Worm (Caenorhabditis elegans) whole organism, L1 larva: ENCODE results near the gene sra-6.

Experiments
- C04F5.9 ChIP-seq: sonication (generic microtip); optimal IDR thresholded peaks from 2 replicates; lab custom pipeline; 2016; ENCODE audit warnings: missing genetic modification characterization, missing compliant biosample characterization
- C16A3.4 ChIP-seq: fragments of 150-350 bp; optimal IDR thresholded peaks from 2 replicates; lab custom pipeline; 2014; ENCODE audit warnings: missing biosample characterization, missing genetic modification characterization
- Y116A8C.19 ChIP-seq: sonication (generic microtip); optimal IDR thresholded peaks from 2 replicates; lab custom pipeline; 2016; ENCODE audit warnings: missing compliant biosample characterization, missing genetic modification characterization, borderline replicate concordance
- aha-1 ChIP-seq: fragments of 150-350 bp; optimal IDR thresholded peaks from 2 replicates; lab custom pipeline; 2014; ENCODE audit warnings: missing biosample characterization, missing genetic modification characterization
- alr-1 ChIP-seq: fragments of 200-800 bp; sonication (Bioruptor generic); optimal IDR thresholded peaks from 2 replicates; lab custom pipeline; 2018; ENCODE audit warnings: borderline replicate concordance, mild to moderate bottlenecking, missing genetic modification characterization, missing compliant biosample characterization
- aly-2 ChIP-seq: fragments of 150-350 bp; optimal IDR thresholded peaks from 2 replicates; lab custom pipeline; 2014; ENCODE audit warnings: missing biosample characterization, missing genetic modification characterization
- ama-1 ChIP-seq: fragments of 150-350 bp; optimal IDR thresholded peaks from 2 replicates; lab custom pipeline; 2014
- ceh-82 ChIP-seq, 3 experiments: fragments of 150-350 bp in 1 of 3; sonication (generic microtip) in 2 of 3; optimal IDR thresholded peaks; 2 replicates each; lab custom pipeline; 2014 to 2017; ENCODE audit warnings: missing biosample characterization in 3 of 3, missing genetic modification characterization in 3 of 3
- dpl-1 ChIP-seq, 3 experiments: fragments of 150-350 bp in 2 of 3; sonication (generic microtip) in 1 of 3; optimal IDR thresholded peaks; 2 replicates each; lab custom pipeline; 2014 to 2017; ENCODE audit warnings: missing biosample characterization in 3 of 3, missing genetic modification characterization in 3 of 3, missing genetic modification reagents in 3 of 3
- efl-3 ChIP-seq: fragments of 200-800 bp; sonication (Bioruptor generic); optimal IDR thresholded peaks from 2 replicates; lab custom pipeline; 2018; ENCODE audit warnings: mild to moderate bottlenecking, missing genetic modification characterization, missing compliant biosample characterization
- elt-2 ChIP-seq: sonication (generic microtip); optimal IDR thresholded peaks from 2 replicates; lab custom pipeline; 2016; ENCODE audit warnings: missing genetic modification characterization, mild to moderate bottlenecking, inconsistent platforms, missing compliant biosample characterization, missing genetic modification reagents
- elt-3 ChIP-seq, 6 experiments: fragments of 150-350 bp in 1 of 6; sonication (generic microtip); optimal IDR thresholded peaks; 2 replicates each; lab custom pipeline; 2017 to 2018; ENCODE audit warnings: missing biosample characterization in 6 of 6, missing genetic modification characterization in 6 of 6, inconsistent platforms in 1 of 6
- ets-5 ChIP-seq: fragments of 200-800 bp; sonication (Bioruptor generic); IDR thresholded peaks from 2 replicates; pipeline ENCODE4 v1.3.6; 2022; ENCODE audit warnings: missing genetic modification characterization, missing compliant biosample characterization
- fkh-10 ChIP-seq: sonication (generic microtip); optimal IDR thresholded peaks from 2 replicates; lab custom pipeline; 2017; ENCODE audit warnings: missing biosample characterization, missing genetic modification reagents, missing genetic modification characterization
- fkh-4 ChIP-seq: sonication (generic microtip); optimal IDR thresholded peaks from 2 replicates; lab custom pipeline; 2016; ENCODE audit warnings: missing compliant biosample characterization, missing genetic modification characterization, borderline replicate concordance
- fkh-8 ChIP-seq: sonication (generic microtip); optimal IDR thresholded peaks from 2 replicates; lab custom pipeline; 2016; ENCODE audit warnings: mild to moderate bottlenecking, missing genetic modification characterization, missing compliant biosample characterization
- fos-1 ChIP-seq: fragments of 150-350 bp; optimal IDR thresholded peaks from 2 replicates; lab custom pipeline; 2014; ENCODE audit warnings: missing biosample characterization, missing genetic modification characterization
- hlh-4 ChIP-seq: sonication (generic microtip); optimal IDR thresholded peaks from 2 replicates; lab custom pipeline; 2016; ENCODE audit warnings: mild to moderate bottlenecking, missing genetic modification characterization, missing compliant biosample characterization
- isw-1 ChIP-seq: fragments of 200-800 bp; sonication (Bioruptor generic); IDR thresholded peaks from 2 replicates; pipeline ENCODE4 v1.3.6; 2022; ENCODE audit warnings: missing genetic modification characterization, missing compliant biosample characterization
- jun-1 ChIP-seq: fragments of 150-350 bp; optimal IDR thresholded peaks from 2 replicates; lab custom pipeline; 2014; ENCODE audit warnings: missing biosample characterization, missing genetic modification reagents, missing genetic modification characterization
- lin-13 ChIP-seq: fragments of 150-350 bp; optimal IDR thresholded peaks from 2 replicates; lab custom pipeline; 2014; ENCODE audit warnings: missing biosample characterization, missing genetic modification reagents, missing genetic modification characterization
- lir-3 ChIP-seq: sonication (generic microtip); optimal IDR thresholded peaks from 2 replicates; lab custom pipeline; 2016; ENCODE audit warnings: mild to moderate bottlenecking, missing genetic modification characterization, moderate library complexity, missing compliant biosample characterization; ENCODE audit not compliant: poor library complexity
- mdl-1 ChIP-seq, 2 experiments: fragments of 150-350 bp; optimal IDR thresholded peaks; 2 replicates each; lab custom pipeline; 2014 to 2017; ENCODE audit warnings: missing biosample characterization in 2 of 2, missing genetic modification characterization in 2 of 2, inconsistent platforms in 1 of 2
- mef-2 ChIP-seq: fragments of 150-350 bp; optimal IDR thresholded peaks from 2 replicates; lab custom pipeline; 2014; ENCODE audit warnings: missing biosample characterization, missing genetic modification characterization
- nhr-11 ChIP-seq: fragments of 150-350 bp; optimal IDR thresholded peaks from 2 replicates; lab custom pipeline; 2014; ENCODE audit warnings: missing biosample characterization, missing genetic modification characterization
- nhr-12 ChIP-seq: sonication (generic microtip); optimal IDR thresholded peaks from 2 replicates; lab custom pipeline; 2017; ENCODE audit warnings: missing biosample characterization, missing genetic modification characterization
- nhr-20 ChIP-seq: sonication (generic microtip); optimal IDR thresholded peaks from 2 replicates; lab custom pipeline; 2016; ENCODE audit warnings: mild to moderate bottlenecking, missing genetic modification characterization, missing compliant biosample characterization
- nhr-237 ChIP-seq: fragments of 150-350 bp; optimal IDR thresholded peaks from 2 replicates; lab custom pipeline; 2014; ENCODE audit warnings: missing biosample characterization, missing genetic modification characterization
- nhr-47 ChIP-seq: sonication (generic microtip); optimal IDR thresholded peaks from 2 replicates; lab custom pipeline; 2016; ENCODE audit warnings: mild to moderate bottlenecking, missing genetic modification characterization, moderate library complexity, missing compliant biosample characterization
- nhr-76 ChIP-seq: sonication (generic microtip); optimal IDR thresholded peaks from 2 replicates; lab custom pipeline; 2017; ENCODE audit warnings: missing biosample characterization, missing genetic modification characterization
- nhr-84 ChIP-seq: sonication (generic microtip); optimal IDR thresholded peaks from 2 replicates; lab custom pipeline; 2017; ENCODE audit warnings: missing biosample characterization, missing genetic modification characterization
- pag-3 ChIP-seq: sonication (generic microtip); optimal IDR thresholded peaks from 2 replicates; lab custom pipeline; 2017; ENCODE audit warnings: missing genetic modification characterization, mild to moderate bottlenecking, missing compliant biosample characterization, antibody characterized with exemption, borderline replicate concordance; ENCODE audit not compliant: insufficient read depth
- skn-1 ChIP-seq: fragments of 150-350 bp; optimal IDR thresholded peaks from 2 replicates; lab custom pipeline; 2014; ENCODE audit warnings: missing biosample characterization, missing genetic modification characterization
- snu-23 ChIP-seq: sonication (generic microtip); optimal IDR thresholded peaks from 2 replicates; lab custom pipeline; 2016; ENCODE audit warnings: missing genetic modification characterization, missing compliant biosample characterization
- sptf-1 ChIP-seq: fragments of 150-350 bp; optimal IDR thresholded peaks from 2 replicates; lab custom pipeline; 2014; ENCODE audit warnings: missing biosample characterization, missing genetic modification characterization
- tbx-2 ChIP-seq: sonication (generic microtip); optimal IDR thresholded peaks from 2 replicates; lab custom pipeline; 2016; ENCODE audit warnings: missing genetic modification characterization, missing compliant biosample characterization
- unc-30 ChIP-seq: sonication (generic microtip); optimal IDR thresholded peaks from 2 replicates; lab custom pipeline; 2017; ENCODE audit warnings: missing biosample characterization, missing genetic modification characterization
- vab-15 ChIP-seq: sonication (generic microtip); optimal IDR thresholded peaks from 2 replicates; lab custom pipeline; 2017; ENCODE audit warnings: missing genotype, mild to moderate bottlenecking, missing genetic modification characterization, missing compliant biosample characterization
- xbp-1 ChIP-seq: sonication (generic microtip); optimal IDR thresholded peaks from 2 replicates; lab custom pipeline; 2016; ENCODE audit warnings: missing genetic modification characterization, missing compliant biosample characterization
- ztf-4 ChIP-seq: fragments of 150-350 bp; optimal IDR thresholded peaks from 2 replicates; lab custom pipeline; 2014; ENCODE audit warnings: missing biosample characterization, missing genetic modification characterization

sra-6 gene

DNA sequence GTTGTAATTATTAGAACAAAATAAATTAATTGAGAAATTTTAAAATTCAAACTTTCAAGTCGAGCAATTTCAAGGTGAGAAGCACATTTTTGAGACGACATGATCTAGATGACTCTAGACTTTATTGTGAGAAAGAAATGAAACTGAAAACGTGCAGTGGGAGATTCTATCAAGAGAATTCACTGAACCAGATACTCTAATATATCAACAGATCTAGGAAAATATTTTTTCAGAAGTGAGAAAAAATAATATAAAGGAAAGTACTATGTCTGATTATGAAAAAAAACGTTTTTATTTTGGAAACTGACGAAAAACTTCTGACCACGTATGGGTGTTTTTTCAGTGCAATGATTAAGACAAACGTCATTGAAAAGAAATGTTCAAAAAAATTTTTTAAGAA is 9.9 kb downstream of the sra-6 start, which contains the start of gene sra-3:
Gene sra-3 (minus strand): TSS at position 101 of the 400 bp plus-strand sequence.
- TF ChIP-seq mef-2 (tag; lab: Kevin White, UChicago) = no peak
- no peak for TF ChIP-seq fkh-8 (tag; lab: Kevin White, UChicago)

ce11 chrII:9537429-9537828 is 13.2 kb downstream of the sra-6 start, which contains the start of gene sra-8:
TSS of gene sra-8 (plus strand) at chrII:9537729.
- no peak for TF ChIP-seq alr-1 (tag; lab: Kevin White, UChicago)
- no peak for TF ChIP-seq fkh-4 (tag; lab: Kevin White, UChicago)
- TF ChIP-seq unc-30 (tag; lab: Kevin White, UChicago) = no peak
- no peak for TF ChIP-seq nhr-11 (tag; lab: Kevin White, UChicago)
- TF ChIP-seq snu-23 (GFP tag; lab: Kevin White, UChicago) = no peak
- no peak for TF ChIP-seq lin-13
- TF ChIP-seq tbx-2 (tag; lab: Kevin White, UChicago) = no peak
- TF ChIP-seq nhr-76 (tag; lab: Kevin White, UChicago) = no peak
- TF ChIP-seq ztf-4 (tag; lab: Kevin White, UChicago) = no peak
- TF ChIP-seq Y116A8C.19 (tag; lab: Kevin White, UChicago) = no peak
- TF ChIP-seq C16A3.4 = no peak
- no peak for TF ChIP-seq ets-5 (GFP tag; lab: Robert Waterston, UW)
- TF ChIP-seq pag-3 (tag; lab: Kevin White, UChicago) = no peak
- TF ChIP-seq, all 84 proteins: peak for 0

DNA sequence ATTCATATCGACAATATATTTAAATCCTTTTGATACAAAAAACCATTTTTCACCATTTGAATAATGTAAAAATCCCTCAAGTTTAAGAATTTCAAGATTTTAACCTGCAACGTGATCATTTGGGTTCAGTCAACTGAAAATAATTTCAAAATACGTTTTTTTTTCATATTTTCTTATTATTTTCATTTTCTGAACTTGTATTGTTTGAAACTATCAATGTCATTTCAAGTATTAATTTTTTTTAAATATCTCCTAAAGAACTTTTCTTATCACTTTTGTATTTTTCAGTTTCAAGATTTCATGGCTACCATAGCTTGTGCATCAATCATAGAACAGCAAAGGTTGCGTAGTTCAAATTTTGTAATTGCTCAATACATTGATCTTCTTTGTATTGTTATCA is 18.6 kb downstream of the sra-6 start, which contains the start of gene sra-9:
Gene sra-9 (plus strand): TSS at position 301 of the 400 bp plus-strand sequence.
- TF ChIP-seq sptf-1 (tag; lab: Kevin White, UChicago) (no peak), hlh-4 (tag; lab: Kevin White, UChicago) (no peak), tbx-2 (tag; lab: Kevin White, UChicago) (no peak), nhr-20 (tag; lab: Kevin White, UChicago) (no peak), lin-13 (no peak), efl-3 (GFP tag; lab: Kevin White, UChicago) (no peak), dpl-1 (GFP tag; optimal IDR thresholded peaks at IDR 0.05; lab: Kevin White, UChicago) (no peak), ceh-82 (tag; optimal IDR thresholded peaks at IDR 0.05; lab: Kevin White, UChicago) (no peak), jun-1 (tag; lab: Kevin White, UChicago) (no peak), nhr-47 (no peak), fos-1 (tag; lab: Kevin White, UChicago) (no peak), isw-1 (GFP tag; lab: Robert Waterston, UW) (no peak), snu-23 (GFP tag; lab: Kevin White, UChicago) (no peak), ztf-4 (tag; lab: Kevin White, UChicago) (no peak), xbp-1 (tag; lab: Kevin White, UChicago) (no peak), mdl-1 (tag; optimal IDR thresholded peaks at IDR 0.05; lab: Kevin White, UChicago) (no peak), elt-3 (tag; optimal IDR thresholded peaks at IDR 0.05; lab: Kevin White, UChicago) (no peak), nhr-84 (tag; lab: Kevin White, UChicago) (no peak)
- TF ChIP-seq, all 84 proteins: peak for 0

- no peak for TF ChIP-seq C04F5.9
- no peak for TF ChIP-seq skn-1 (tag; lab: Kevin White, UChicago)
- TF ChIP-seq aly-2 = no peak
- no peak for TF ChIP-seq sptf-1 (tag; lab: Kevin White, UChicago)
- TF ChIP-seq nhr-12 (tag; lab: Kevin White, UChicago) = no peak
- TF ChIP-seq fkh-10 (GFP tag; lab: Kevin White, UChicago) = no peak
- no peak for TF ChIP-seq lin-13
- no peak for TF ChIP-seq ama-1 (lab: Kevin White, UChicago)
- no peak for TF ChIP-seq vab-15 (tag; lab: Kevin White, UChicago)
- no peak for TF ChIP-seq lir-3 (tag; lab: Kevin White, UChicago)
- no peak for TF ChIP-seq aha-1 (tag; lab: Kevin White, UChicago)
- TF ChIP-seq elt-2 (tag; lab: Kevin White, UChicago) = no peak
- TF ChIP-seq nhr-237 (tag; lab: Kevin White, UChicago) = no peak
- TF ChIP-seq efl-3 (GFP tag; lab: Kevin White, UChicago) = no peak
- no peak for TF ChIP-seq mdl-1 (tag; optimal IDR thresholded peaks at IDR 0.05; lab: Kevin White, UChicago)
These were observed 22.1 kb downstream of the sra-6 start, which contains the start of gene sra-2 for ce11 chrII:9528480-9528879. TSS of gene sra-2 (plus strand) at chrII:9528780.
